Worm (Caenorhabditis elegans): Measurements from ENCODE around the gene T05B11.4.
A peak's percentile ranks its signal among the peaks of the same experiment; 100 is the strongest.

The T05B11.4 gene

DNA sequence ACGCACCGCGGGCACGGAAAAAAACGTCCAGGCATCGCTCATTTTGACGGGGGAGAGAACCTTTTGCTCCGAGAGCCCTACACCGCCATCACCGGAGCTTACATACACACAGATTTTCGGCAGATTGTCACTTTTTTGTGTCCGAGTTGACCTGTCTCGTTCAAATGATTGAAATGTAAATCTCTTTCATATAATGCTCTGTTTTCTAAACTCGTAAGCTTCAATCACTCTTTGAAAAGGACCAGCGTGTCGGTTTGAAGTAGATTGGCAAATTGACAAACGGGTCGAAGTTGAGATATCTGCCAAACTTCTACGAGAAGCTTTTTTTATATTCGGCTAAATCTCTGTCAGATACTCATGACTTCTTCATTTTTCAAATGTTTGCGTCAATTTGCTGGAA, 7.3 kb downstream of the T05B11.4 start:
- TF ChIP-seq unc-62 (GFP tag; optimal IDR thresholded peaks at IDR 0.05) (no peak), lin-32 (GFP tag; optimal IDR thresholded peaks at IDR 0.05) (no peak), ceh-83 (GFP tag; optimal IDR thresholded peaks at IDR 0.05) (no peak), tbx-8 (GFP tag; optimal IDR thresholded peaks at IDR 0.05) (no peak), ham-2 (GFP tag; optimal IDR thresholded peaks at IDR 0.05) (no peak)

ce11 chrV:7745903-7746302, 8.6 kb downstream of the T05B11.4 start:
- TF ChIP-seq unc-120 (tag; optimal IDR thresholded peaks at IDR 0.05; ENCODE audit: poor library complexity, severe bottlenecking) (peak; percentile 18), unc-62 (GFP tag; optimal IDR thresholded peaks at IDR 0.05) (peak; percentile 99), ceh-39 (tag; optimal IDR thresholded peaks at IDR 0.05) (no peak), ham-2 (GFP tag; optimal IDR thresholded peaks at IDR 0.05) (peak; percentile 86), hlh-1 (tag; optimal IDR thresholded peaks at IDR 0.05) (no peak), elt-1 (tag; optimal IDR thresholded peaks at IDR 0.05; ENCODE audit: borderline replicate concordance, insufficient read depth) (no peak), nhr-2 (tag; optimal IDR thresholded peaks at IDR 0.05) (peak; percentile 39)

ce11 chrV:7745386-7745785, 9.1 kb downstream of the T05B11.4 start:
- TF ChIP-seq mab-5 (tag; optimal IDR thresholded peaks at IDR 0.05) = no peak
- TF ChIP-seq drap-1 (GFP tag; optimal IDR thresholded peaks at IDR 0.05) = no peak
- no peak for TF ChIP-seq tbx-8 (GFP tag; optimal IDR thresholded peaks at IDR 0.05)
- no peak for TF ChIP-seq lin-32 (GFP tag; optimal IDR thresholded peaks at IDR 0.05)
- TF ChIP-seq nhr-2 (tag; optimal IDR thresholded peaks at IDR 0.05) = no peak
- TF ChIP-seq lsy-2 (tag; optimal IDR thresholded peaks at IDR 0.05) = no peak
- no peak for TF ChIP-seq unc-39 (tag; optimal IDR thresholded peaks at IDR 0.05)

- TF ChIP-seq elt-1 (tag; optimal IDR thresholded peaks at IDR 0.05; ENCODE audit: borderline replicate concordance, insufficient read depth) = no peak
- TF ChIP-seq nhr-2 (tag; optimal IDR thresholded peaks at IDR 0.05) = no peak
- no peak for TF ChIP-seq ham-2 (GFP tag; optimal IDR thresholded peaks at IDR 0.05)
- no peak for TF ChIP-seq nhr-28 (tag; optimal IDR thresholded peaks at IDR 0.05)
- TF ChIP-seq nhr-76 (tag; optimal IDR thresholded peaks at IDR 0.05) = no peak
- no peak for TF ChIP-seq bed-3 (GFP tag; optimal IDR thresholded peaks at IDR 0.05)
Measured at ce11 chrV:7744068-7744467, 10.4 kb downstream of the T05B11.4 start.

DNA sequence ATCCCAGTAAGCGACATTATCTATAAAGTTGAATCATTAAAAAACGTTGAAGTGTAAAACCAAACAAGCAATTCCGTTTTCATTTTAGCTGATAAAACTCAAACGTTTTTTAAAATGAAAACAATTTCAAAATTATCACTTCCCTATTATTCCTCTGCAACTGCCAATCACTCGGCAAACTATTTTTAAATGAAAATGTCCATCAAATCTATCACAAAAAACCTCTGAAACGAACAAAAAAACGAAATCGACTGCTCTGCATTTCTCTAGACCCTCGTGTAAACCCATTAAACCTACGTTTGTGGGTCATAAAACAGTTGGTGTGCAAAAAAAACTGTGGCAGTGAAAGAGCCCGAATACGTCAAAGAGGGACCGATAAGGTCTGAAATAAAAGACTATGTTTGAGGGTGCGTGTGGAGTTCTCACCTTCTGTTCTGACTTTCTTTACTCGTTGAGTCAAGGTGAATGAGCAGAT, 11.9 kb downstream of the T05B11.4 start, which contains the start of gene fbxl-5:
TSS of gene fbxl-5 (plus strand) at position 425 of the 475 bp plus-strand sequence.
- TF ChIP-seq ces-1 (GFP tag; optimal IDR thresholded peaks at IDR 0.05) (no peak), ham-2 (GFP tag; optimal IDR thresholded peaks at IDR 0.05) (no peak), mab-5 (tag; optimal IDR thresholded peaks at IDR 0.05) (no peak), mls-2 (tag; optimal IDR thresholded peaks at IDR 0.05) (no peak)

DNA sequence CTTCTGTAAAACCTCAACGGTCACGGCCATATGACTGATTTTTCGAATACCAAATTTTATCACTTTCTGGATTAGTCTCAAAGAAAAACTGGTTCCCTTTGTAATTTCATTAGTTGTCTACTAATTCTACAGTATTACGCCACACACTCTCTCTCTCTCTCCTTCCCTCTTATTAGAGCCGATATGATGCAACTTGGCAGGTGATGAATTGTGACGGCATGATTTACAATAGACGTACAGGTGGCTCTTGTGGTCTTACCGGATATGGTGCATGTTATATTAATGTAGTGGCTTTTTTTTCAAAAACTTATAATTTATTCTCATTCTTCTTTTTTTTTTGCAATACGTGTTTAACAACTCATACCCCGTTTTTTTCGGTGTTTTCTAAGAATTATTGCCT, 12.5 kb downstream of the T05B11.4 start:
- no peak for TF ChIP-seq ceh-83 (GFP tag; optimal IDR thresholded peaks at IDR 0.05)
- no peak for TF ChIP-seq lin-13 (tag; optimal IDR thresholded peaks at IDR 0.05)
- no peak for TF ChIP-seq ztf-11 (tag; optimal IDR thresholded peaks at IDR 0.05)
- TF ChIP-seq unc-62 (GFP tag; optimal IDR thresholded peaks at IDR 0.05) = peak; percentile 55
- peak; percentile 100 for TF ChIP-seq nhr-2 (tag; optimal IDR thresholded peaks at IDR 0.05)
- TF ChIP-seq elt-3 (tag; optimal IDR thresholded peaks at IDR 0.05) = no peak
- no peak for TF ChIP-seq unc-120 (tag; optimal IDR thresholded peaks at IDR 0.05; ENCODE audit: poor library complexity, severe bottlenecking)
- no peak for TF ChIP-seq nhr-12 (tag; optimal IDR thresholded peaks at IDR 0.05)
- no peak for TF ChIP-seq cnd-1 (tag; optimal IDR thresholded peaks at IDR 0.05)
- peak; percentile 77 for TF ChIP-seq zip-8 (tag; optimal IDR thresholded peaks at IDR 0.05)
- no peak for TF ChIP-seq tbx-8 (GFP tag; optimal IDR thresholded peaks at IDR 0.05)
- TF ChIP-seq ceh-39 (tag; optimal IDR thresholded peaks at IDR 0.05) = no peak
- TF ChIP-seq ham-2 (GFP tag; optimal IDR thresholded peaks at IDR 0.05) = no peak
- TF ChIP-seq unc-39 (tag; optimal IDR thresholded peaks at IDR 0.05) = no peak
- TF ChIP-seq mep-1 (tag; optimal IDR thresholded peaks at IDR 0.05) = no peak
- no peak for TF ChIP-seq sem-2 (GFP tag; optimal IDR thresholded peaks at IDR 0.05)
- TF ChIP-seq nhr-76 (tag; optimal IDR thresholded peaks at IDR 0.05) = no peak
- TF ChIP-seq snpc-4 (tag; optimal IDR thresholded peaks at IDR 0.05) = no peak
- TF ChIP-seq elt-1 (tag; optimal IDR thresholded peaks at IDR 0.05; ENCODE audit: borderline replicate concordance, insufficient read depth) = no peak
- no peak for TF ChIP-seq mab-5 (tag; optimal IDR thresholded peaks at IDR 0.05)
- no peak for TF ChIP-seq ceh-43 (GFP tag; optimal IDR thresholded peaks at IDR 0.05)
